Worm (Caenorhabditis elegans) whole organism, L4/young adult: ENCODE data around the gene nspg-14.

Experiments
- W03F9.2 ChIP-seq: fragments of 150-350 bp; optimal IDR thresholded peaks from 2 replicates; lab custom pipeline; 2014; ENCODE audit warnings: missing biosample characterization, missing genetic modification characterization
- him-1 ChIP-seq: sonication (generic microtip); optimal IDR thresholded peaks from 2 replicates; lab custom pipeline; 2016; ENCODE audit warnings: missing genotype, missing genetic modification reagents, missing genetic modification characterization, missing compliant biosample characterization

- TF ChIP-seq him-1 (tag; lab: Kevin White, UChicago) (no peak), W03F9.2 (tag; lab: Kevin White, UChicago) (no peak)
Observed at ce11 chrX:5213032-5213431, 39.8 kb upstream of the nspg-14 start.
